Worm (Caenorhabditis elegans): ENCODE measurements around the gene osm-10.

osm-10 gene

ce11 chrIII:7209721-7210120, 33.4 kb upstream of the osm-10 start, which contains the start of gene R151.2 (continued):
- no peak for TF ChIP-seq lin-40 (tag; optimal IDR thresholded peaks at IDR 0.05)
- no peak for TF ChIP-seq Y53F4B.3 (GFP tag; IDR thresholded peaks at IDR 0.05)
- 0 out of 2 replicates have a peak, but pooled peaks have one; percentile 26 for TF ChIP-seq Y53G8AR.9 (GFP tag; conservative IDR thresholded peaks at IDR 0.05)
- TF ChIP-seq ceh-100 (GFP tag; IDR thresholded peaks at IDR 0.05), result peak; percentile 24; the same call in 1 of the 2 replicates
- peak; percentile 54 for TF ChIP-seq B0336.3 (GFP tag; IDR thresholded peaks at IDR 0.05)
- no peak for TF ChIP-seq ZK185.1 (tag; optimal IDR thresholded peaks at IDR 0.05; ENCODE audit: poor library complexity, severe bottlenecking)
- TF ChIP-seq lin-26 (GFP tag; IDR thresholded peaks at IDR 0.05), result 0 out of 2 replicates have a peak, but pooled peaks have one; percentile 39
- no peak for TF ChIP-seq mel-28 (tag; optimal IDR thresholded peaks at IDR 0.05; ENCODE audit: borderline replicate concordance)
- TF ChIP-seq snpc-4 (GFP tag; optimal IDR thresholded peaks at IDR 0.05), result no peak
- peak in 1 of 4 experiments; percentile 3 for TF ChIP-seq snpc-4 (tag; optimal IDR thresholded peaks at IDR 0.05)
- peak; percentile 37 for TF ChIP-seq snpc-3.4 (tag; optimal IDR thresholded peaks at IDR 0.05)
- no peak for TF ChIP-seq attf-3 (GFP tag; conservative IDR thresholded peaks at IDR 0.05)
- no peak for TF ChIP-seq Y95B8A.8 (GFP tag; IDR thresholded peaks at IDR 0.05)
- TF ChIP-seq F33H1.4 (GFP tag; IDR thresholded peaks at IDR 0.05), result peak; percentile 38
- no peak for TF ChIP-seq mxl-1 (tag; optimal IDR thresholded peaks at IDR 0.05)
- no peak for TF ChIP-seq aptf-3 (GFP tag; IDR thresholded peaks at IDR 0.05)
- TF ChIP-seq T07F8.4 (tag; optimal IDR thresholded peaks at IDR 0.05), result no peak
- no peak for TF ChIP-seq egl-18 (GFP tag; IDR thresholded peaks at IDR 0.05)
- no peak for TF ChIP-seq hlh-12 (tag; optimal IDR thresholded peaks at IDR 0.05)
- no peak for TF ChIP-seq lag-1 (GFP tag; IDR thresholded peaks at IDR 0.05)
- TF ChIP-seq tbp1 (GFP tag; optimal IDR thresholded peaks at IDR 0.05), result no peak
- no peak for TF ChIP-seq F10E7.11 (tag; optimal IDR thresholded peaks at IDR 0.05)
- no peak for TF ChIP-seq egrh-3 (GFP tag; IDR thresholded peaks at IDR 0.05)
- no peak for TF ChIP-seq bed-2 (GFP tag; IDR thresholded peaks at IDR 0.05)
- TF ChIP-seq egl-44 (GFP tag; IDR thresholded peaks at IDR 0.05), result 0 out of 2 replicates have a peak, but pooled peaks have one; percentile 35
- no peak for TF ChIP-seq F52B5.7 (tag; optimal IDR thresholded peaks at IDR 0.05)
- peak; percentile 77 for TF ChIP-seq hrde-1 (tag; optimal IDR thresholded peaks at IDR 0.05; ENCODE audit: borderline replicate concordance)
- TF ChIP-seq madf-8 (GFP tag; conservative IDR thresholded peaks at IDR 0.05), result no peak
- no peak for TF ChIP-seq D2030.7 (GFP tag; IDR thresholded peaks at IDR 0.05)
- no peak for TF ChIP-seq unc-62 (GFP tag; optimal IDR thresholded peaks at IDR 0.05)
- no peak for TF ChIP-seq nhr-90 (tag; optimal IDR thresholded peaks at IDR 0.05)
- no peak for TF ChIP-seq nhr-80 (tag; optimal IDR thresholded peaks at IDR 0.05)
- TF ChIP-seq F22D6.2 (tag; optimal IDR thresholded peaks at IDR 0.05), result no peak
- TF ChIP-seq dpff-1 (tag; optimal IDR thresholded peaks at IDR 0.05), result no peak
- no peak for TF ChIP-seq cebp-1 (GFP tag; IDR thresholded peaks at IDR 0.05)
- TF ChIP-seq cebp-1 (tag; optimal IDR thresholded peaks at IDR 0.05), result no peak
- TF ChIP-seq nfyb-1 (GFP tag; IDR thresholded peaks at IDR 0.05), result 0 out of 2 replicates have a peak, but pooled peaks have one; percentile 47
- TF ChIP-seq C06A6.2 (GFP tag; conservative IDR thresholded peaks at IDR 0.05), result no peak
- no peak for TF ChIP-seq F39B2.1 (GFP tag; IDR thresholded peaks at IDR 0.05)
- TF ChIP-seq lsl-1 (GFP tag; optimal IDR thresholded peaks at IDR 0.05), result peak; percentile 42
- TF ChIP-seq F49E8.2 (tag; optimal IDR thresholded peaks at IDR 0.05; ENCODE audit: insufficient read depth), result peak; percentile 57
- peak; percentile 53 for TF ChIP-seq lin-54 (GFP tag; optimal IDR thresholded peaks at IDR 0.05)
- no peak for TF ChIP-seq mcd-1 (GFP tag; IDR thresholded peaks at IDR 0.05)
- no peak for TF ChIP-seq T26A5.8 (tag; optimal IDR thresholded peaks at IDR 0.05)
- no peak for TF ChIP-seq ceh-40 (GFP tag; IDR thresholded peaks at IDR 0.05)
- no peak for TF ChIP-seq ztf-28 (GFP tag; IDR thresholded peaks at IDR 0.05)
- no peak for TF ChIP-seq K11D2.4 (GFP tag; IDR thresholded peaks at IDR 0.05)
- TF ChIP-seq tbx-9 (tag; optimal IDR thresholded peaks at IDR 0.05; ENCODE audit: borderline replicate concordance), result no peak
- TF ChIP-seq ceh-91 (GFP tag; IDR thresholded peaks at IDR 0.05), result no peak
- no peak for TF ChIP-seq aptf-2 (GFP tag; conservative IDR thresholded peaks at IDR 0.05)
